Worm (Caenorhabditis elegans): ENCODE measurements around the gene C35A11.3.

The C35A11.3 gene

DNA sequence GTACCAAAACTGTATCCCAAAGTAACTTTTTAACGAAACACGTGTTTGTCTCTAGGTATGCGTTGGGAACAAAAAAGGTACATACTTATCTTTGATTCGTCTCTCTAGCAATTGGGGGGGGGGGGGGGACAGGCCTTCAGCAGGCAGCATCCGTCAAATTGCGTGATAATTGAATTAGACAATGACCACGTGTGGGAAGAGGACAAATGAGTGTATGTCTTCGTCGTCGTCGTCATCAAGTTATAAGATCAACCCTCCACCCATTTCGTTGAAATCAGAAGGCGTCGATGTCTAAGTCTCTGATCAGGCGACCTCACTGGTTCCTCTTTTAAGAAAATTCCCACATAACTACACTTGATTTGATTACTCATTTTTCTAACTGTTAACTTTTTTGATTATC, 38.5 kb downstream of the C35A11.3 start, which contains the start of gene F08F3.4:
TSS of gene F08F3.4 (plus strand) at position 277 of the 400 bp plus-strand sequence.
- no peak for TF ChIP-seq nhr-11 (tag; optimal IDR thresholded peaks at IDR 0.05)
- peak in 2 of 6 experiments; percentile 32 to 65 for TF ChIP-seq elt-3 (tag; optimal IDR thresholded peaks at IDR 0.05)
- peak in 1 of 2 experiments; percentile 63 for TF ChIP-seq mdl-1 (tag; optimal IDR thresholded peaks at IDR 0.05)
- peak; percentile 26 for TF ChIP-seq nhr-90 (tag; optimal IDR thresholded peaks at IDR 0.05; ENCODE audit: poor library complexity)
- no peak for TF ChIP-seq blmp-1 (tag; optimal IDR thresholded peaks at IDR 0.05)
- TF ChIP-seq nhr-20 (tag; optimal IDR thresholded peaks at IDR 0.05) = peak; percentile 73
- peak; percentile 69 for TF ChIP-seq nhr-19 (GFP tag; conservative IDR thresholded peaks at IDR 0.05)
- no peak for TF ChIP-seq mep-1 (tag; optimal IDR thresholded peaks at IDR 0.05)
- TF ChIP-seq nhr-71 (tag; optimal IDR thresholded peaks at IDR 0.05) = peak; percentile 59
- TF ChIP-seq grh-1 (GFP tag; IDR thresholded peaks at IDR 0.05) = peak; percentile 76
- TF ChIP-seq unc-30 (tag; optimal IDR thresholded peaks at IDR 0.05) = no peak
- no peak for TF ChIP-seq efl-1 (optimal IDR thresholded peaks at IDR 0.05)
- TF ChIP-seq efl-1 (GFP tag; optimal IDR thresholded peaks at IDR 0.05 in 1 of 2) = peak in 1 of 2 experiments; percentile 84
- peak; percentile 45 for TF ChIP-seq tbx-2 (tag; optimal IDR thresholded peaks at IDR 0.05)
- TF ChIP-seq nhr-85 (tag) = peak; percentile 98
- TF ChIP-seq lin-35 (GFP tag; optimal IDR thresholded peaks at IDR 0.05) = peak in 1 of 2 experiments; percentile 16
- peak; percentile 85 for TF ChIP-seq lin-14 (GFP tag; optimal IDR thresholded peaks at IDR 0.05)
- peak; percentile 3 for TF ChIP-seq nhr-47 (tag; optimal IDR thresholded peaks at IDR 0.05)
- no peak for TF ChIP-seq pqm-1 (tag; optimal IDR thresholded peaks at IDR 0.05)

DNA sequence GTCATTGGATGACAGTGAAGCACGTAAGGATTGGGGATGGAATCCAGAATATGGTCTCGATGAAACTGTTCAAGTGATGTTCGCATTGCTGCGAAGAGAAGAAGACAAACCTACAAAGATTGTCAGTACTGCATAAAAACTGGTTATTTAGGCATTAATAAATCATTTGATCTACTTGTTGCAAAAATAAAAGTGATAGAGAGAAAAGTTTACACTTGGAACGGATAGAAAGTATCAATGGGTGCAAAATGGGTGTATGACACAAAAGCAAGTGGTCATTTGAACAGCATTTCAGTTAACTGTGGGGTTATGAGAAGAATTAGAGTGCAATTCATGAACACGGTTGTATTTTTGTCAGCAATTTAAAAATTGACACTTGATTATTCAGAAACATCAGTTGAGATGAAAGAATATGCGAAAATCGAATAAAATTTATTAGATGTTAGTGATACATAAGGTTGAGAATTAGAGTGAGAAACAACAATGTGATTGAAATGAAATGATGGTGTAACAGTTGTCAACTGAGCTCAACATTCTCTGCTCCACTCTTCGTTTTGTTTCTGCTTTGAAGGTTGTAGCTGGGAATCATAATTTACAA, 40.7 kb downstream of the C35A11.3 start, which contains the start of gene F08F3.10:
TSS of gene F08F3.10 (plus strand) at position 548 of the 598 bp plus-strand sequence.
- TF ChIP-seq egl-27 (tag; optimal IDR thresholded peaks at IDR 0.05) (no peak), nhr-71 (tag; optimal IDR thresholded peaks at IDR 0.05) (peak; percentile 16), fkh-8 (tag; optimal IDR thresholded peaks at IDR 0.05) (no peak), C34B4.2 (tag; optimal IDR thresholded peaks at IDR 0.05) (no peak), Y116A8C.19 (tag; optimal IDR thresholded peaks at IDR 0.05; ENCODE audit: borderline replicate concordance) (no peak), nhr-85 (tag) (peak; percentile 79), isw-1 (GFP tag; IDR thresholded peaks at IDR 0.05) (no peak), grh-1 (GFP tag; IDR thresholded peaks at IDR 0.05) (peak; percentile 27; the same call in 1 of the 2 replicates), nhr-90 (tag; optimal IDR thresholded peaks at IDR 0.05; ENCODE audit: poor library complexity) (peak; percentile 7), lin-35 (GFP tag; optimal IDR thresholded peaks at IDR 0.05) (peak in 1 of 2 experiments; percentile 13), lsy-2 (tag; optimal IDR thresholded peaks at IDR 0.05) (peak in 1 of 2 experiments; percentile 7), elt-3 (tag; optimal IDR thresholded peaks at IDR 0.05) (peak in 1 of 6 experiments; percentile 32), nhr-20 (tag; optimal IDR thresholded peaks at IDR 0.05) (peak; percentile 41), efl-1 (optimal IDR thresholded peaks at IDR 0.05) (no peak), efl-1 (GFP tag; optimal IDR thresholded peaks at IDR 0.05 in 1 of 2) (peak in 1 of 2 experiments; percentile 61), nhr-237 (tag; optimal IDR thresholded peaks at IDR 0.05) (no peak), nhr-84 (tag; optimal IDR thresholded peaks at IDR 0.05) (no peak), blmp-1 (tag; optimal IDR thresholded peaks at IDR 0.05) (peak; percentile 41), efl-3 (GFP tag; optimal IDR thresholded peaks at IDR 0.05) (no peak), pqm-1 (tag; optimal IDR thresholded peaks at IDR 0.05) (no peak)

DNA sequence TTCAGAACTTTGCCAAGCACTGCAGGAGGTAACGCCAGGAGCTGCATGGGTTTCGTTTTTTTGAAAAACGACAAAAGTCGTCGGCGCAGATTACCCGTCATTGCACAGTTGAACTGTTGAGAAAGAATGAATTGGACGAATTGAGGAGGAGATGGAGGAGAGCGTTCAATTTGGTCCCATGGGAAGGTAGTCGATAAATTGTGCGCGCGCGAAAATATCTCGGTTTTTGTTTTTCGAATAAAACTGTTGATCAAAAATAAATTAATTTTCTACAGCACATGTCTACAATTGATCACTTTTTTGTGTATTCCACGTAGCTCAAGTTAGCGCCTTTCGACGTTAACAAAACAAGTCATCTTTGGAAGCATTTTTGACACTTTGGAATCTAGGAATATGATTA, 47.7 kb downstream of the C35A11.3 start, which contains the start of gene F08F3.6:
TSS of gene F08F3.6 (minus strand) at position 153 of the 400 bp plus-strand sequence.
- TF ChIP-seq nhr-12 (tag; optimal IDR thresholded peaks at IDR 0.05) = no peak
- TF ChIP-seq hlh-4 (tag; optimal IDR thresholded peaks at IDR 0.05) = no peak
- no peak for TF ChIP-seq nhr-11 (tag; optimal IDR thresholded peaks at IDR 0.05)

DNA sequence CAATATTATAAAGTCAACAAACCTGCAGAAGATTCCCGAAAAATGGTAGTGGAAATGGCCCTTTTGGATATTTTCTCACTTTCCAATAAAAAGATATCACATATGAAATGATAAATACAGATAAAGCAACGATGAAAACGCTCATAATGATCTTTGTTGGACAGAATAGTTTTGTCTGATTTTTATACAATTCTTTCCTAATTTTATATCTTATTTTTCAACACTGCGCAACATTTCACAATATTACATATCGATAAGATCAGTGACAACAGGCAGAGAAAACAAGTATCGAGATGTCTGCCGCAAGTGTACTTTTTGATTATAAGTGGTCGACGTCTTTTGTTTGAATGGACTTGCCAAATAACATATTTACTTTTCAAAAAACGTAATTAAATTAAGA, 50.9 kb downstream of the C35A11.3 start, which contains the start of gene cyp-14A5:
TSS of gene cyp-14A5 (minus strand) at position 163 of the 400 bp plus-strand sequence.
- TF ChIP-seq nhr-19 (GFP tag; conservative IDR thresholded peaks at IDR 0.05) = no peak
- no peak for TF ChIP-seq swsn-7 (tag; optimal IDR thresholded peaks at IDR 0.05)
- peak; percentile 43 for TF ChIP-seq blmp-1 (tag; optimal IDR thresholded peaks at IDR 0.05)
- TF ChIP-seq elt-3 (tag; optimal IDR thresholded peaks at IDR 0.05) = peak in 2 of 6 experiments; percentile 17 to 34
- TF ChIP-seq C16A3.4 (tag; optimal IDR thresholded peaks at IDR 0.05) = no peak
- TF ChIP-seq sup-37 (GFP tag; optimal IDR thresholded peaks at IDR 0.05) = no peak
- TF ChIP-seq pqm-1 (tag; optimal IDR thresholded peaks at IDR 0.05) = no peak
- TF ChIP-seq fkh-4 (tag; optimal IDR thresholded peaks at IDR 0.05; ENCODE audit: borderline replicate concordance) = no peak
- no peak for TF ChIP-seq lin-14 (GFP tag; optimal IDR thresholded peaks at IDR 0.05)
- no peak for TF ChIP-seq hpl-2 (GFP tag; optimal IDR thresholded peaks at IDR 0.05)

Data from whole organism, L1 larva.